Fruit fly (Drosophila melanogaster) whole organism, embryonic: ENCODE results near the gene SrpRbeta.

ENCODE experiments used
- Antp ChIP-seq: fragments of 200-800 bp; sonication (Bioruptor generic); optimal IDR thresholded peaks from 3 replicates; lab custom pipeline; 2016; ENCODE audit warnings: missing biosample characterization, missing genetic modification characterization
- CG10321 ChIP-seq: fragments of 200-800 bp; sonication (Bioruptor generic); IDR thresholded peaks from 2 replicates; pipeline ENCODE4 v1.3.6; 2022; ENCODE audit warnings: missing biosample characterization, missing genetic modification characterization
- CG10543 ChIP-seq: fragments of 200-800 bp; sonication (Bioruptor generic); optimal IDR thresholded peaks from 3 replicates; lab custom pipeline; 2017; ENCODE audit warnings: missing biosample characterization, mild to moderate bottlenecking, missing genetic modification characterization, moderate library complexity
- CG14965 ChIP-seq: fragments of 200-800 bp; sonication (Bioruptor generic); optimal IDR thresholded peaks from 2 replicates; lab custom pipeline; 2016; ENCODE audit warnings: missing biosample characterization, missing genetic modification characterization, borderline replicate concordance
- CG16863 ChIP-seq: fragments of 200-800 bp; sonication (Bioruptor generic); optimal IDR thresholded peaks from 3 replicates; lab custom pipeline; 2016; ENCODE audit warnings: missing biosample characterization, missing genetic modification characterization
- CG2116 ChIP-seq: fragments of 200-800 bp; sonication (Bioruptor generic); optimal IDR thresholded peaks from 3 replicates; lab custom pipeline; 2018; ENCODE audit warnings: missing biosample characterization, mild to moderate bottlenecking, missing genetic modification characterization
- CG2875 ChIP-seq: fragments of 200-800 bp; sonication (Bioruptor generic); optimal IDR thresholded peaks from 2 replicates; lab custom pipeline; 2017; ENCODE audit warnings: missing biosample characterization, mild to moderate bottlenecking, missing genetic modification characterization, missing genetic modification reagents
- CG30020 ChIP-seq: fragments of 200-800 bp; optimal IDR thresholded peaks from 2 replicates; lab custom pipeline; 2019; ENCODE audit warnings: missing biosample characterization, mild to moderate bottlenecking, missing genetic modification characterization, moderate library complexity
- CG3847 ChIP-seq: fragments of 200-800 bp; sonication (Bioruptor generic); IDR thresholded peaks from 2 replicates; pipeline ENCODE4 v1.3.6; 2022; ENCODE audit warnings: missing biosample characterization, missing genetic modification characterization
- CG43689 ChIP-seq: fragments of 200-800 bp; sonication (Bioruptor generic); IDR thresholded peaks from 2 replicates; pipeline ENCODE4 v1.3.6; 2022; ENCODE audit warnings: missing biosample characterization, missing genetic modification characterization
- CG4854 ChIP-seq: fragments of 200-800 bp; sonication (Bioruptor generic); optimal IDR thresholded peaks from 2 replicates; lab custom pipeline; 2016; ENCODE audit warnings: missing biosample characterization, missing genetic modification characterization, inconsistent platforms
- CG6254 ChIP-seq: fragments of 200-800 bp; sonication (Bioruptor generic); optimal IDR thresholded peaks from 3 replicates; lab custom pipeline; 2017; ENCODE audit warnings: mild to moderate bottlenecking, missing biosample characterization, missing genetic modification reagents, missing genetic modification characterization
- CG6272 ChIP-seq: fragments of 200-800 bp; sonication (Bioruptor generic); IDR thresholded peaks from 2 replicates; pipeline ENCODE4 v1.3.6; 2022; ENCODE audit warnings: missing biosample characterization, missing genetic modification characterization
- CG6813 ChIP-seq: fragments of 200-800 bp; sonication (Bioruptor generic); optimal IDR thresholded peaks from 2 replicates; lab custom pipeline; 2017; ENCODE audit warnings: missing biosample characterization, missing genetic modification characterization, mild to moderate bottlenecking, moderate library complexity, missing genetic modification reagents
- CG7987 ChIP-seq: fragments of 200-800 bp; sonication (Bioruptor generic); optimal IDR thresholded peaks from 2 replicates; lab custom pipeline; 2018; ENCODE audit warnings: missing biosample characterization, mild to moderate bottlenecking, missing genetic modification characterization, moderate library complexity
- CG8281 ChIP-seq: fragments of 200-800 bp; sonication (Bioruptor generic); optimal IDR thresholded peaks from 2 replicates; lab custom pipeline; 2018; ENCODE audit warnings: missing biosample characterization, mild to moderate bottlenecking, missing genetic modification characterization, moderate library complexity
- CG9932 ChIP-seq: fragments of 200-800 bp; sonication (Bioruptor generic); IDR thresholded peaks from 2 replicates; pipeline ENCODE4 v1.3.6; 2022; ENCODE audit warnings: missing biosample characterization, missing genetic modification characterization
- CHES-1-like ChIP-seq: fragments of 200-800 bp; sonication (Bioruptor generic); optimal IDR thresholded peaks from 2 replicates; lab custom pipeline; 2016; ENCODE audit warnings: missing biosample characterization, missing genetic modification characterization
- Dbx ChIP-seq: fragments of 200-800 bp; sonication (Bioruptor generic); IDR thresholded peaks from 3 replicates; pipeline ENCODE4 v1.3.6; 2022; ENCODE audit warnings: missing biosample characterization, missing genetic modification characterization
- Deaf1 ChIP-seq: fragments of 200-800 bp; optimal IDR thresholded peaks from 3 replicates; lab custom pipeline; 2019; ENCODE audit warnings: missing biosample characterization, mild to moderate bottlenecking, missing genetic modification characterization, moderate library complexity
- E2f1 ChIP-seq: fragments of 200-800 bp; sonication (Bioruptor generic); IDR thresholded peaks from 2 replicates; pipeline ENCODE4 v1.3.6; 2022; ENCODE audit warnings: missing biosample characterization, missing genetic modification characterization
- Ets97D ChIP-seq: fragments of 200-800 bp; sonication (Bioruptor generic); optimal IDR thresholded peaks from 3 replicates; lab custom pipeline; 2016; ENCODE audit warnings: missing biosample characterization, missing genetic modification characterization
- Hey ChIP-seq: fragments of 200-800 bp; sonication (Bioruptor generic); optimal IDR thresholded peaks from 3 replicates; lab custom pipeline; 2018; ENCODE audit warnings: missing biosample characterization, mild to moderate bottlenecking, missing genetic modification characterization
- Hr39 ChIP-seq: fragments of >200 bp; optimal IDR thresholded peaks from 2 replicates; lab custom pipeline; 2017
- Hr51 ChIP-seq, 2 experiments: fragments of 200-800 bp; sonication (Bioruptor generic); optimal IDR thresholded peaks; 2 replicates in 1 of 2; 3 replicates in 1 of 2; lab custom pipeline; 2016 to 2018; ENCODE audit warnings: missing biosample characterization in 2 of 2, missing genetic modification characterization in 2 of 2, mild to moderate bottlenecking in 1 of 2, moderate library complexity in 1 of 2
- Kr ChIP-seq: fragments of 200-800 bp; sonication (Bioruptor generic); optimal IDR thresholded peaks from 2 replicates; lab custom pipeline; 2017; ENCODE audit warnings: missing biosample characterization, mild to moderate bottlenecking, missing genetic modification characterization
- Sin3A ChIP-seq: fragments of >200 bp; optimal IDR thresholded peaks from 2 replicates; lab custom pipeline; 2018
- Sox100B ChIP-seq: fragments of 200-800 bp; sonication (Bioruptor generic); optimal IDR thresholded peaks from 3 replicates; lab custom pipeline; 2018; ENCODE audit warnings: missing biosample characterization, mild to moderate bottlenecking, missing genetic modification characterization
- Sry-β ChIP-seq: fragments of 200-800 bp; sonication (Bioruptor generic); optimal IDR thresholded peaks from 2 replicates; lab custom pipeline; 2018; ENCODE audit warnings: missing biosample characterization, mild to moderate bottlenecking, missing genetic modification characterization, moderate library complexity
- amos ChIP-seq: fragments of 200-800 bp; sonication (Bioruptor generic); IDR thresholded peaks from 2 replicates; pipeline ENCODE4 v1.3.6; 2022; ENCODE audit warnings: missing biosample characterization, missing genetic modification characterization; ENCODE audit not compliant: partially characterized antibody
- bbx ChIP-seq: fragments of 200-800 bp; sonication (Bioruptor generic); IDR thresholded peaks from 2 replicates; pipeline ENCODE4 v1.3.6; 2022; ENCODE audit warnings: missing biosample characterization, missing genetic modification characterization; ENCODE audit not compliant: partially characterized antibody
- br ChIP-seq: fragments of >200 bp; optimal IDR thresholded peaks from 2 replicates; lab custom pipeline; 2017
- bsh ChIP-seq, 2 experiments: fragments of 200-800 bp; sonication (Bioruptor generic); optimal IDR thresholded peaks; 2 replicates each; lab custom pipeline; 2017 to 2018; ENCODE audit warnings: mild to moderate bottlenecking in 2 of 2, missing biosample characterization in 2 of 2, missing genetic modification characterization in 2 of 2, moderate library complexity in 1 of 2
- cad ChIP-seq: fragments of >200 bp; optimal IDR thresholded peaks from 2 replicates; lab custom pipeline; 2017; ENCODE audit warnings: missing biosample characterization, missing genetic modification characterization
- caup ChIP-seq: fragments of 200-800 bp; sonication (Bioruptor generic); optimal IDR thresholded peaks from 3 replicates; lab custom pipeline; 2017; ENCODE audit warnings: missing biosample characterization, mild to moderate bottlenecking, missing genetic modification characterization, moderate library complexity; ENCODE audit not compliant: severe bottlenecking
- cg ChIP-seq: fragments of 200-800 bp; sonication (Bioruptor generic); optimal IDR thresholded peaks from 3 replicates; lab custom pipeline; 2019; ENCODE audit warnings: missing biosample characterization, mild to moderate bottlenecking, missing genetic modification characterization, moderate library complexity
- chif ChIP-seq, 2 experiments: fragments of 200-800 bp; sonication (Bioruptor generic); optimal IDR thresholded peaks; 3 replicates each; lab custom pipeline; 2016; ENCODE audit warnings: missing biosample characterization in 2 of 2, missing genetic modification characterization in 2 of 2
- dysf ChIP-seq: fragments of 200-800 bp; sonication (Bioruptor generic); IDR thresholded peaks from 3 replicates; pipeline ENCODE4 v1.3.6; 2022; ENCODE audit warnings: missing biosample characterization, missing genetic modification characterization
- eyg ChIP-seq: fragments of 200-800 bp; sonication (Bioruptor generic); optimal IDR thresholded peaks from 3 replicates; lab custom pipeline; 2016; ENCODE audit warnings: missing biosample characterization, missing genetic modification characterization
- hth ChIP-seq: fragments of >200 bp; optimal IDR thresholded peaks from 2 replicates; lab custom pipeline; 2017; ENCODE audit warnings: inconsistent platforms
- insv ChIP-seq, 2 experiments: fragments of 200-800 bp; sonication (Bioruptor generic); optimal IDR thresholded peaks; 3 replicates each; lab custom pipeline; 2016 to 2018; ENCODE audit warnings: missing biosample characterization in 2 of 2, missing genetic modification characterization in 2 of 2
- ken ChIP-seq: fragments of 200-800 bp; sonication (Bioruptor generic); IDR thresholded peaks from 3 replicates; pipeline ENCODE4 v1.3.6; 2022; ENCODE audit warnings: missing biosample characterization, missing genetic modification characterization
- kni ChIP-seq: fragments of 200-800 bp; sonication (Bioruptor generic); optimal IDR thresholded peaks from 3 replicates; lab custom pipeline; 2017; ENCODE audit warnings: mild to moderate bottlenecking, missing biosample characterization, missing genetic modification reagents, missing genetic modification characterization
- onecut ChIP-seq: fragments of 200-800 bp; sonication (Bioruptor generic); IDR thresholded peaks from 2 replicates; pipeline ENCODE4 v1.3.6; 2022; ENCODE audit warnings: missing biosample characterization, missing genetic modification characterization
- org-1 ChIP-seq: fragments of 200-800 bp; sonication (Bioruptor generic); optimal IDR thresholded peaks from 2 replicates; lab custom pipeline; 2017; ENCODE audit warnings: missing biosample characterization, missing genetic modification characterization
- scrt ChIP-seq: fragments of 200-800 bp; sonication (Bioruptor generic); optimal IDR thresholded peaks from 2 replicates; lab custom pipeline; 2018; ENCODE audit warnings: missing biosample characterization, mild to moderate bottlenecking, missing genetic modification characterization, moderate library complexity
- seq ChIP-seq: fragments of 200-800 bp; sonication (Bioruptor generic); IDR thresholded peaks from 2 replicates; pipeline ENCODE4 v1.3.6; 2022; ENCODE audit warnings: missing biosample characterization, missing genetic modification characterization
- unc-4 ChIP-seq: fragments of 200-800 bp; sonication (Bioruptor generic); IDR thresholded peaks from 2 replicates; pipeline ENCODE4 v1.3.6; 2022; ENCODE audit warnings: missing biosample characterization, missing genetic modification characterization; ENCODE audit not compliant: partially characterized antibody
- z ChIP-seq: fragments of 200-800 bp; sonication (Bioruptor generic); IDR thresholded peaks from 3 replicates; pipeline ENCODE4 v1.3.6; 2022; ENCODE audit warnings: missing biosample characterization, missing genetic modification characterization
- zfh2 ChIP-seq: fragments of 200-800 bp; sonication (Bioruptor generic); optimal IDR thresholded peaks from 2 replicates; lab custom pipeline; 2016; ENCODE audit warnings: missing biosample characterization, missing genetic modification characterization

The SrpRbeta gene

DNA sequence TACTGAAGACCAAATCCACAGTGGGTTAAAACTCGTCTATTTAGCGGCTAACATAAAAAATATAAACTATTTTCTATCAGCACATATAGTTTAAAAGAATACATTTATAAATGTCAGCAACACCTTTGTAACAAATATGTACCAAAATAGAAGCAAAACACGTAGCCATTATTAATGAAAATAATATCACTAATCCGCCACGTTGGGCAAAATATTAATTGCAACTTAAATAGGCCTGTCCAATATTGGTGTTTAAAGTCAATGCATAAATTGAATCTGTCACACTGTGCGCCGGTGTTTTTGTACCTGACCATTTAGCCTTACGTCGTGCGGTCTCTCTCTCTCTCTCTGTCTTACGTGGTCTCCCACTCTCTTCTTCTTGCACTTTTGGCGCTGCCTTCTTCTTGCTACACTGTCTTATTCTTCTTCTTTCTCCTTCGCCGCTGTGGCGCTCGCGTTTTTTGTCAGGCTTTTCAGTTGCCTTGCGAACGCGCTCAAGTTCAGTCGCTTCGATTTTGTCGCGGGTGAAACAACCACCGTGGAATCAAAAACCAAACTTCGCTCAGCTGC, 46.0 kb upstream of the SrpRbeta start (continued):
- peak; percentile 95 for TF ChIP-seq CG43689 (GFP tag; lab: Robert Waterston, UW)
- TF ChIP-seq bbx (GFP tag; lab: Robert Waterston, UW), result peak; percentile 38; the same call in 1 of the 2 replicates
- TF ChIP-seq bsh (GFP tag; optimal IDR thresholded peaks at IDR 0.05; lab: Kevin White, UChicago), result peak; percentile 97 to 99
- TF ChIP-seq chif (GFP tag; optimal IDR thresholded peaks at IDR 0.05; lab: Kevin White, UChicago), result peak; percentile 97 to 98
- no peak for TF ChIP-seq br (lab: Kevin White, UChicago)
- peak; percentile 4 for TF ChIP-seq cg (GFP tag; lab: Kevin White, UChicago)
- TF ChIP-seq CHES-1-like (GFP tag; lab: Kevin White, UChicago), result peak; percentile 97
- peak; percentile 73 for TF ChIP-seq Ets97D (GFP tag; lab: Kevin White, UChicago)
- TF ChIP-seq CG6254, result peak; percentile 91
- TF ChIP-seq caup, result peak; percentile 97
- TF ChIP-seq Sin3A (lab: Kevin White, UChicago), result no peak
- TF ChIP-seq CG8281, result peak; percentile 64
- TF ChIP-seq CG6272 (GFP tag; lab: Robert Waterston, UW), result peak; percentile 96
- no peak for TF ChIP-seq hth (lab: Kevin White, UChicago)
- peak; percentile 98 for TF ChIP-seq CG9932 (GFP tag; lab: Robert Waterston, UW)
- TF ChIP-seq cad (GFP tag; lab: Kevin White, UChicago), result no peak
- TF ChIP-seq CG10543 (GFP tag; lab: Kevin White, UChicago), result peak; percentile 98
- peak; percentile 51 to 78 for TF ChIP-seq insv (GFP tag; optimal IDR thresholded peaks at IDR 0.05; lab: Kevin White, UChicago)
- peak; percentile 87 for TF ChIP-seq CG7987 (GFP tag; lab: Kevin White, UChicago)
- peak; percentile 91 for TF ChIP-seq Hey (tag; lab: Kevin White, UChicago)
- peak; percentile 96 to 99 for TF ChIP-seq Hr51 (GFP tag; optimal IDR thresholded peaks at IDR 0.05; lab: Kevin White, UChicago)
- TF ChIP-seq CG2116 (GFP tag; lab: Kevin White, UChicago), result peak; percentile 82
- TF ChIP-seq Deaf1, result peak; percentile 82
- TF ChIP-seq CG14965 (GFP tag; lab: Kevin White, UChicago), result peak; percentile 81
- TF ChIP-seq Sry-β, result peak; percentile 71
- TF ChIP-seq seq (GFP tag; lab: Robert Waterston, UW), result peak; percentile 98
- peak; percentile 94 for TF ChIP-seq kni (GFP tag; lab: Kevin White, UChicago)
- TF ChIP-seq CG2875, result peak; percentile 97
- TF ChIP-seq z (GFP tag; lab: Robert Waterston, UW), result no peak
- peak; percentile 95 for TF ChIP-seq Antp (GFP tag; lab: Kevin White, UChicago)
- peak; percentile 98 for TF ChIP-seq CG16863 (GFP tag; lab: Kevin White, UChicago)
- peak; percentile 90 for TF ChIP-seq CG30020
- TF ChIP-seq CG4854 (GFP tag; lab: Kevin White, UChicago), result peak; percentile 96
- TF ChIP-seq Kr (GFP tag; lab: Kevin White, UChicago), result peak; percentile 74
- TF ChIP-seq CG3847 (GFP tag; lab: Robert Waterston, UW), result peak; percentile 98
- TF ChIP-seq unc-4 (GFP tag; lab: Robert Waterston, UW), result 0 out of 2 replicates have a peak, but pooled peaks have one; percentile 30
- TF ChIP-seq dysf, result peak; percentile 99
- peak; percentile 98 for TF ChIP-seq ken (GFP tag; lab: Robert Waterston, UW)
- peak; percentile 91 for TF ChIP-seq onecut
- TF ChIP-seq org-1 (GFP tag; lab: Kevin White, UChicago), result peak; percentile 99
- TF ChIP-seq E2f1 (GFP tag; lab: Robert Waterston, UW), result peak; percentile 97
- peak; percentile 86 for TF ChIP-seq scrt (GFP tag; lab: Kevin White, UChicago)
- TF ChIP-seq CG6813 (GFP tag; lab: Kevin White, UChicago), result peak; percentile 76
- TF ChIP-seq eyg (GFP tag; lab: Kevin White, UChicago), result peak; percentile 81
- TF ChIP-seq zfh2 (GFP tag; lab: Kevin White, UChicago), result peak; percentile 98
- TF ChIP-seq Sox100B (GFP tag; lab: Kevin White, UChicago), result peak; percentile 99
- peak; percentile 97 for TF ChIP-seq Dbx (GFP tag; lab: Robert Waterston, UW)
- peak; percentile 28; the same call in 1 of the 2 replicates for TF ChIP-seq amos (GFP tag; lab: Robert Waterston, UW)
- TF ChIP-seq CG10321 (GFP tag; lab: Robert Waterston, UW), result peak; percentile 84
- no peak for TF ChIP-seq Hr39 (lab: Kevin White, UChicago)
